Worm (Caenorhabditis elegans) whole organism, L4 larva: ENCODE results near the gene Y43F8B.3.

Experiments used
- D1046.2 ChIP-seq: fragments of 200-800 bp; sonication (Bioruptor generic); IDR thresholded peaks from 2 replicates; pipeline ENCODE4 v1.3.6; 2022; ENCODE audit warnings: missing genetic modification characterization, missing compliant biosample characterization
- ZK337.2 ChIP-seq: fragments of 200-800 bp; sonication (Bioruptor generic); IDR thresholded peaks from 2 replicates; pipeline ENCODE4 v1.3.6; 2022; ENCODE audit warnings: missing genetic modification reagents, missing genetic modification characterization, missing compliant biosample characterization
- ZK546.5 ChIP-seq, 2 experiments: sonication (generic microtip); optimal IDR thresholded peaks; 2 replicates each; lab custom pipeline; 2017; ENCODE audit warnings: missing biosample characterization in 2 of 2, missing genetic modification characterization in 2 of 2
- aly-2 ChIP-seq: sonication (generic microtip); optimal IDR thresholded peaks from 2 replicates; lab custom pipeline; 2018; ENCODE audit warnings: missing biosample characterization, missing genetic modification characterization
- ama-1 ChIP-seq: fragments of 150-350 bp; optimal IDR thresholded peaks from 2 replicates; lab custom pipeline; 2014; ENCODE audit warnings: inconsistent platforms, mixed read lengths
- ceh-82 ChIP-seq: sonication (generic microtip); optimal IDR thresholded peaks from 2 replicates; lab custom pipeline; 2017; ENCODE audit warnings: missing biosample characterization, missing genetic modification characterization
- hmg-1.1 ChIP-seq: fragments of 200-800 bp; sonication (Bioruptor generic); IDR thresholded peaks from 2 replicates; pipeline ENCODE4 v1.3.6; 2022; ENCODE audit warnings: missing genetic modification reagents, missing genetic modification characterization, missing compliant biosample characterization
- lin-15B ChIP-seq: fragments of 150-350 bp; sonication (generic microtip); optimal IDR thresholded peaks from 3 replicates; lab custom pipeline; 2014; ENCODE audit warnings: missing biosample characterization, missing genetic modification characterization
- lir-3 ChIP-seq: sonication (generic microtip); optimal IDR thresholded peaks from 2 replicates; lab custom pipeline; 2016; ENCODE audit warnings: mild to moderate bottlenecking, missing genetic modification characterization, missing compliant biosample characterization
- lsy-2 ChIP-seq, 2 experiments: fragments of 150-350 bp in 1 of 2; sonication (generic microtip) in 1 of 2; optimal IDR thresholded peaks; 2 replicates each; lab custom pipeline; 2014 to 2017; ENCODE audit warnings: missing biosample characterization in 2 of 2, missing genetic modification characterization in 2 of 2
- madf-9 ChIP-seq: fragments of 200-800 bp; sonication (Bioruptor generic); conservative IDR thresholded peaks from 2 replicates; pipeline ENCODE4 v1.3.6; 2022; ENCODE audit warnings: missing genetic modification reagents, missing genetic modification characterization, missing compliant biosample characterization
- snpc-4 ChIP-seq: fragments of 150-350 bp; optimal IDR thresholded peaks from 2 replicates; lab custom pipeline; 2014; ENCODE audit warnings: missing biosample characterization, missing genetic modification characterization
- unc-130 ChIP-seq: sonication (generic microtip); optimal IDR thresholded peaks from 2 replicates; lab custom pipeline; 2016; ENCODE audit warnings: missing genetic modification reagents, missing genetic modification characterization, missing compliant biosample characterization
- unc-62 ChIP-seq, 3 experiments: fragments of 150-350 bp in 1 of 3; sonication (generic microtip); optimal IDR thresholded peaks in 2 of 3; peaks in 1 of 3; 1 replicate in 1 of 3; 2 replicates in 2 of 3; lab custom pipeline; 2014 to 2017; ENCODE audit warnings: missing biosample characterization in 3 of 3, missing genetic modification characterization in 3 of 3, missing genetic modification reagents in 3 of 3, missing genotype in 1 of 3

DNA sequence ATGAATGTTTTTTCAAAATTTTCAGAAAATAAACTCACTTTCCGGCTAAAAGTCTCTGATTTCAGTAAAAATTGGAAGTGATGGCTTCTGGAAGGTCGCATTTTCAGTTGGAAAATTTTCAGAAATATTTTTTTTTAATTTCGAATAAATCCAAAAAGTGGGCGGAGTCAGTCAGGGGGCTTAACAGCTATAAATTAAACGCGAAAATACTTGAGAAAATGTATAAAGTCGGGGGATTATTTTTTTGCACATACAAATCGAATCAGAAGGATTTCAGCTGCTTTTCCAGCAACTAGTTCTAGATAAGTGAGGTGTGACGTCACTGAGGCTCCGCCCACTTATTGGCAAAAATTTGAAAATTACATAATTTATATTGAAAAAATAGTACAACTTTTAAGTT is 30.1 kb downstream of the Y43F8B.3 start, which contains the start of gene Y43F8B.2:
- TF ChIP-seq aly-2 (no peak), hmg-1.1 (GFP tag; lab: Robert Waterston, UW) (no peak), madf-9 (no peak), unc-130 (GFP tag; lab: Kevin White, UChicago) (no peak), ZK546.5 (tag; optimal IDR thresholded peaks at IDR 0.05; lab: Kevin White, UChicago) (no peak), ceh-82 (tag; lab: Kevin White, UChicago) (no peak), snpc-4 (tag; lab: Kevin White, UChicago) (no peak), ZK337.2 (GFP tag; lab: Robert Waterston, UW) (no peak), lin-15B (tag; lab: Kevin White, UChicago) (no peak), unc-62 (GFP tag; optimal IDR thresholded peaks at IDR 0.05 in 1 of 2; lab: Kevin White, UChicago) (no peak), unc-62 (tag; optimal IDR thresholded peaks at IDR 0.05; lab: Kevin White, UChicago) (no peak), D1046.2 (GFP tag; lab: Robert Waterston, UW) (no peak), ama-1 (lab: Kevin White, UChicago) (no peak), lsy-2 (tag; optimal IDR thresholded peaks at IDR 0.05; lab: Kevin White, UChicago) (no peak), lir-3 (no peak)
